Fruit fly (Drosophila melanogaster): ENCODE measurements around the gene Nrg.

Nrg gene

dm6 chrX:8541985-8542384 is 24.8 kb downstream of the Nrg start (continued):
- TF ChIP-seq vnd (GFP tag; IDR thresholded peaks at IDR 0.05; ENCODE audit: partially characterized antibody) (no peak), fd96Cb (tag; optimal IDR thresholded peaks at IDR 0.05) (peak; percentile 53), hb (GFP tag; IDR thresholded peaks at IDR 0.05; ENCODE audit: partially characterized antibody) (no peak), CG17568 (GFP tag; optimal IDR thresholded peaks at IDR 0.05) (peak; percentile 64), CG15696 (tag; optimal IDR thresholded peaks at IDR 0.05) (no peak), CG6254 (GFP tag; optimal IDR thresholded peaks at IDR 0.05) (no peak), CG2199 (GFP tag; IDR thresholded peaks at IDR 0.05) (no peak), CG17829 (tag; optimal IDR thresholded peaks at IDR 0.05) (no peak), Mes4 (GFP tag; optimal IDR thresholded peaks at IDR 0.05) (no peak), tna (GFP tag; IDR thresholded peaks at IDR 0.05; ENCODE audit: partially characterized antibody) (no peak), Antp (GFP tag; optimal IDR thresholded peaks at IDR 0.05) (no peak), jumu (GFP tag; optimal IDR thresholded peaks at IDR 0.05) (no peak), CG16813 (GFP tag; IDR thresholded peaks at IDR 0.05; ENCODE audit: partially characterized antibody) (no peak), nom (GFP tag; optimal IDR thresholded peaks at IDR 0.05) (peak; percentile 21), Max (GFP tag; optimal IDR thresholded peaks at IDR 0.05) (no peak), CG33213 (GFP tag; optimal IDR thresholded peaks at IDR 0.05) (no peak), CG4707 (GFP tag; optimal IDR thresholded peaks at IDR 0.05) (no peak), CG11504 (tag; optimal IDR thresholded peaks at IDR 0.05) (peak; percentile 78), CG10959 (GFP tag; IDR thresholded peaks at IDR 0.05) (no peak), CG31224 (GFP tag; IDR thresholded peaks at IDR 0.05) (no peak), CkIIα-i1 (GFP tag; IDR thresholded peaks at IDR 0.05) (no peak), PHDP (tag; optimal IDR thresholded peaks at IDR 0.05) (peak; percentile 70), Pdp1 (GFP tag; optimal IDR thresholded peaks at IDR 0.05) (peak; percentile 1 to 29), Camta (GFP tag; optimal IDR thresholded peaks at IDR 0.05) (peak; percentile 1), sd (tag; optimal IDR thresholded peaks at IDR 0.05) (no peak), MTF-1 (GFP tag; optimal IDR thresholded peaks at IDR 0.05; ENCODE audit: borderline replicate concordance) (no peak), CG7786 (GFP tag; optimal IDR thresholded peaks at IDR 0.05) (no peak), Doc2 (GFP tag; IDR thresholded peaks at IDR 0.05) (no peak), CG12744 (GFP tag; optimal IDR thresholded peaks at IDR 0.05) (no peak), CG18476 (GFP tag; optimal IDR thresholded peaks at IDR 0.05) (peak; percentile 2), ash1 (GFP tag; optimal IDR thresholded peaks at IDR 0.05) (no peak), cad (GFP tag; optimal IDR thresholded peaks at IDR 0.05) (no peak), cwo (GFP tag; optimal IDR thresholded peaks at IDR 0.05) (peak; percentile 67), GATAe (GFP tag; conservative IDR thresholded peaks at IDR 0.05) (no peak; the same call in 1 of the 2 replicates), Opbp (GFP tag; IDR thresholded peaks at IDR 0.05; ENCODE audit: partially characterized antibody) (no peak), CG4424 (GFP tag; optimal IDR thresholded peaks at IDR 0.05) (peak; percentile 35), CG4820 (GFP tag; optimal IDR thresholded peaks at IDR 0.05) (no peak), CG10565 (GFP tag; optimal IDR thresholded peaks at IDR 0.05) (no peak), CG18011 (GFP tag; optimal IDR thresholded peaks at IDR 0.05) (no peak), p53 (GFP tag; optimal IDR thresholded peaks at IDR 0.05) (no peak), CG12104 (GFP tag; optimal IDR thresholded peaks at IDR 0.05) (no peak), sna (GFP tag; IDR thresholded peaks at IDR 0.05; ENCODE audit: partially characterized antibody) (no peak), wdn (GFP tag; IDR thresholded peaks at IDR 0.05) (peak; percentile 53; the same call in 1 of the 2 replicates), CG15479 (GFP tag; optimal IDR thresholded peaks at IDR 0.05) (no peak), CG6654 (GFP tag; optimal IDR thresholded peaks at IDR 0.05) (no peak), Hsf (GFP tag; optimal IDR thresholded peaks at IDR 0.05) (peak; percentile 9), CG8290 (GFP tag; optimal IDR thresholded peaks at IDR 0.05) (no peak), CG8290 (tag; optimal IDR thresholded peaks at IDR 0.05) (no peak), toy (GFP tag; IDR thresholded peaks at IDR 0.05) (no peak), CG8359 (GFP tag; optimal IDR thresholded peaks at IDR 0.05; ENCODE audit: borderline replicate concordance) (no peak)
